Fruit fly (Drosophila melanogaster): ENCODE results near the gene mus201.

- TF ChIP-seq Abd-B (GFP tag; optimal IDR thresholded peaks at IDR 0.05) (no peak), ey (GFP tag; optimal IDR thresholded peaks at IDR 0.05) (no peak), Dfd (GFP tag; optimal IDR thresholded peaks at IDR 0.05) (no peak), h (GFP tag; optimal IDR thresholded peaks at IDR 0.05) (no peak), usp (GFP tag; optimal IDR thresholded peaks at IDR 0.05) (no peak), Mio (GFP tag; optimal IDR thresholded peaks at IDR 0.05) (no peak), Hr78 (GFP tag; optimal IDR thresholded peaks at IDR 0.05) (no peak), fru (GFP tag; optimal IDR thresholded peaks at IDR 0.05) (no peak), jim (GFP tag; optimal IDR thresholded peaks at IDR 0.05) (no peak), br (GFP tag; optimal IDR thresholded peaks at IDR 0.05) (no peak)
Measured at dm6 chr2L:8477049-8477448, 39.1 kb downstream of the mus201 start, which contains the start of gene CheA29a.
